Fruit fly (Drosophila melanogaster) whole organism, embryonic: ENCODE data around the gene CG17450.

Experiments used
- Abd-B ChIP-seq: fragments of 200-800 bp; sonication (Bioruptor generic); optimal IDR thresholded peaks from 2 replicates; lab custom pipeline; 2018; ENCODE audit warnings: missing biosample characterization, mild to moderate bottlenecking, missing genetic modification characterization, moderate library complexity
- CG10147 ChIP-seq: fragments of 200-800 bp; sonication (Bioruptor generic); optimal IDR thresholded peaks from 2 replicates; lab custom pipeline; 2019; ENCODE audit warnings: missing biosample characterization, mild to moderate bottlenecking, missing genetic modification characterization, moderate library complexity
- CG10979 ChIP-seq: fragments of 200-800 bp; sonication (Bioruptor generic); optimal IDR thresholded peaks from 2 replicates; lab custom pipeline; 2018; ENCODE audit warnings: missing biosample characterization, mild to moderate bottlenecking, missing genetic modification characterization, moderate library complexity
- CG12219 ChIP-seq: fragments of 200-800 bp; sonication (Bioruptor generic); optimal IDR thresholded peaks from 3 replicates; lab custom pipeline; 2018; ENCODE audit warnings: missing biosample characterization, mild to moderate bottlenecking, missing genetic modification characterization
- CG15514 ChIP-seq: fragments of 200-800 bp; sonication (Bioruptor generic); optimal IDR thresholded peaks from 3 replicates; lab custom pipeline; 2017; ENCODE audit warnings: missing biosample characterization, missing genetic modification characterization, mild to moderate bottlenecking, moderate library complexity, missing genetic modification reagents
- CG17361 ChIP-seq: fragments of 200-800 bp; sonication (Bioruptor generic); IDR thresholded peaks from 3 replicates; pipeline ENCODE4 v1.3.6; 2022; ENCODE audit warnings: missing biosample characterization, missing genetic modification characterization
- CG1792 ChIP-seq: fragments of 200-800 bp; sonication (Bioruptor generic); optimal IDR thresholded peaks from 2 replicates; lab custom pipeline; 2016; ENCODE audit warnings: missing biosample characterization, missing genetic modification characterization
- CG18764 ChIP-seq: fragments of 200-800 bp; sonication (Bioruptor generic); optimal IDR thresholded peaks from 3 replicates; lab custom pipeline; 2016; ENCODE audit warnings: missing biosample characterization, missing genetic modification characterization
- CG31388 ChIP-seq: fragments of 200-800 bp; sonication (Bioruptor generic); optimal IDR thresholded peaks from 2 replicates; lab custom pipeline; 2016; ENCODE audit warnings: missing biosample characterization, missing genetic modification characterization
- CG31441 ChIP-seq: fragments of 200-800 bp; sonication (Bioruptor generic); IDR thresholded peaks from 2 replicates; pipeline ENCODE4 v1.3.6; 2022; ENCODE audit warnings: missing biosample characterization, missing genetic modification characterization
- CG34422 ChIP-seq: fragments of 200-800 bp; sonication (Bioruptor generic); IDR thresholded peaks from 3 replicates; pipeline ENCODE4 v1.3.6; 2022; ENCODE audit warnings: missing biosample characterization, missing genetic modification characterization
- CG4282 ChIP-seq: fragments of 200-800 bp; sonication (Bioruptor generic); optimal IDR thresholded peaks from 2 replicates; lab custom pipeline; 2016; ENCODE audit warnings: missing biosample characterization, missing genetic modification characterization
- CG4820 ChIP-seq: fragments of 200-800 bp; sonication (Bioruptor generic); optimal IDR thresholded peaks from 3 replicates; lab custom pipeline; 2016; ENCODE audit warnings: missing biosample characterization, missing genetic modification characterization
- CG6175 ChIP-seq: fragments of 200-800 bp; sonication (Bioruptor generic); IDR thresholded peaks from 3 replicates; pipeline ENCODE4 v1.3.6; 2022; ENCODE audit warnings: missing biosample characterization, missing genetic modification characterization
- CG6272 ChIP-seq: fragments of 200-800 bp; sonication (Bioruptor generic); IDR thresholded peaks from 2 replicates; pipeline ENCODE4 v1.3.6; 2022; ENCODE audit warnings: missing biosample characterization, missing genetic modification characterization
- CG7556 ChIP-seq: fragments of 200-800 bp; sonication (Bioruptor generic); optimal IDR thresholded peaks from 2 replicates; lab custom pipeline; 2017; ENCODE audit warnings: missing biosample characterization, mild to moderate bottlenecking, missing genetic modification characterization
- CG7786 ChIP-seq: fragments of 200-800 bp; sonication (Bioruptor generic); optimal IDR thresholded peaks from 2 replicates; lab custom pipeline; 2016; ENCODE audit warnings: missing biosample characterization, missing genetic modification characterization
- CG8388 ChIP-seq: fragments of 200-800 bp; sonication (Bioruptor generic); optimal IDR thresholded peaks from 2 replicates; lab custom pipeline; 2019; ENCODE audit warnings: missing biosample characterization, mild to moderate bottlenecking, missing genetic modification characterization, moderate library complexity
- CG8478 ChIP-seq: fragments of >200 bp; optimal IDR thresholded peaks from 2 replicates; lab custom pipeline; 2018
- CG9876 ChIP-seq: fragments of 200-800 bp; sonication (Bioruptor generic); optimal IDR thresholded peaks from 2 replicates; lab custom pipeline; 2016; ENCODE audit warnings: missing biosample characterization, missing genetic modification characterization
- Camta ChIP-seq: fragments of 200-800 bp; sonication (Bioruptor generic); optimal IDR thresholded peaks from 2 replicates; lab custom pipeline; 2016; ENCODE audit warnings: missing biosample characterization, missing genetic modification characterization
- Fer1 ChIP-seq: fragments of 200-800 bp; sonication (Bioruptor generic); optimal IDR thresholded peaks from 2 replicates; lab custom pipeline; 2017; ENCODE audit warnings: missing biosample characterization, mild to moderate bottlenecking, missing genetic modification characterization
- H15 ChIP-seq: fragments of 200-800 bp; sonication (Bioruptor generic); IDR thresholded peaks from 3 replicates; pipeline ENCODE4 v1.3.6; 2022; ENCODE audit warnings: missing biosample characterization, missing genetic modification characterization
- MBD-R2 ChIP-seq: fragments of 200-800 bp; sonication (Bioruptor generic); IDR thresholded peaks from 2 replicates; pipeline ENCODE4 v1.3.6; 2022; ENCODE audit warnings: missing biosample characterization, missing genetic modification characterization
- NFAT ChIP-seq: fragments of 200-800 bp; sonication (Bioruptor generic); IDR thresholded peaks from 2 replicates; pipeline ENCODE4 v1.3.6; 2022; ENCODE audit warnings: missing biosample characterization, missing genetic modification characterization
- al ChIP-seq: fragments of 200-800 bp; sonication (Bioruptor generic); IDR thresholded peaks from 2 replicates; pipeline ENCODE4 v1.3.6; 2022; ENCODE audit warnings: missing biosample characterization, missing genetic modification characterization
- ap ChIP-seq: fragments of 200-800 bp; sonication (Bioruptor generic); IDR thresholded peaks from 2 replicates; pipeline ENCODE4 v1.3.6; 2022; ENCODE audit warnings: missing biosample characterization, missing genetic modification characterization
- cg ChIP-seq: fragments of 200-800 bp; sonication (Bioruptor generic); optimal IDR thresholded peaks from 3 replicates; lab custom pipeline; 2019; ENCODE audit warnings: missing biosample characterization, mild to moderate bottlenecking, missing genetic modification characterization, moderate library complexity
- chm ChIP-seq: fragments of 200-800 bp; sonication (Bioruptor generic); IDR thresholded peaks from 2 replicates; pipeline ENCODE4 v1.3.6; 2022; ENCODE audit warnings: missing biosample characterization, missing genetic modification characterization
- dimm ChIP-seq: fragments of 200-800 bp; sonication (Bioruptor generic); IDR thresholded peaks from 2 replicates; pipeline ENCODE4 v1.3.6; 2022; ENCODE audit warnings: missing biosample characterization, missing genetic modification characterization
- disco-r ChIP-seq: fragments of 200-800 bp; sonication (Bioruptor generic); optimal IDR thresholded peaks from 2 replicates; lab custom pipeline; 2016; ENCODE audit warnings: missing biosample characterization, missing genetic modification characterization
- emc ChIP-seq: fragments of 200-800 bp; sonication (Bioruptor generic); optimal IDR thresholded peaks from 2 replicates; lab custom pipeline; 2016; ENCODE audit warnings: missing biosample characterization, missing genetic modification characterization
- gsb-n ChIP-seq: fragments of 200-800 bp; sonication (Bioruptor generic); optimal IDR thresholded peaks from 3 replicates; lab custom pipeline; 2018; ENCODE audit warnings: missing biosample characterization, mild to moderate bottlenecking, missing genetic modification characterization
- nerfin-2 ChIP-seq: fragments of 200-800 bp; sonication (Bioruptor generic); IDR thresholded peaks from 2 replicates; pipeline ENCODE4 v1.3.6; 2022; ENCODE audit warnings: missing biosample characterization, missing genetic modification characterization; ENCODE audit not compliant: partially characterized antibody
- pb ChIP-seq: fragments of 200-800 bp; sonication (Bioruptor generic); optimal IDR thresholded peaks from 3 replicates; lab custom pipeline; 2016; ENCODE audit warnings: missing biosample characterization, missing genetic modification characterization
- pho ChIP-seq: fragments of 200-800 bp; sonication (Bioruptor generic); optimal IDR thresholded peaks from 2 replicates; lab custom pipeline; 2016; ENCODE audit warnings: missing biosample characterization, missing genetic modification characterization
- pnt ChIP-seq: fragments of 200-800 bp; sonication (Bioruptor generic); optimal IDR thresholded peaks from 3 replicates; lab custom pipeline; 2016; ENCODE audit warnings: missing biosample characterization, missing genetic modification characterization
- row ChIP-seq: fragments of 200-800 bp; sonication (Bioruptor generic); IDR thresholded peaks from 3 replicates; pipeline ENCODE4 v1.3.6; 2022; ENCODE audit warnings: missing biosample characterization, missing genetic modification characterization
- sc ChIP-seq, 3 experiments: fragments of >200 bp in 2 of 3; fragments of 200-800 bp in 1 of 3; sonication (Bioruptor generic) in 1 of 3; optimal IDR thresholded peaks; 2 replicates in 2 of 3; 3 replicates in 1 of 3; lab custom pipeline; 2017; ENCODE audit warnings: mild to moderate bottlenecking in 1 of 3, missing biosample characterization in 1 of 3, missing genetic modification characterization in 1 of 3, missing genetic modification reagents in 1 of 3
- stwl ChIP-seq: fragments of 200-800 bp; sonication (Bioruptor generic); optimal IDR thresholded peaks from 3 replicates; lab custom pipeline; 2018; ENCODE audit warnings: missing biosample characterization, mild to moderate bottlenecking, missing genetic modification characterization, moderate library complexity
- tll ChIP-seq, 2 experiments: fragments of 200-800 bp in 1 of 2; fragments of >200 bp in 1 of 2; sonication (Bioruptor generic) in 1 of 2; optimal IDR thresholded peaks; 2 replicates each; lab custom pipeline; 2017 to 2019; ENCODE audit warnings: missing biosample characterization in 2 of 2, missing genetic modification characterization in 2 of 2, mild to moderate bottlenecking in 1 of 2, moderate library complexity in 1 of 2
- trem ChIP-seq: fragments of 200-800 bp; optimal IDR thresholded peaks from 3 replicates; lab custom pipeline; 2019; ENCODE audit warnings: missing biosample characterization, mild to moderate bottlenecking, missing genetic modification characterization, moderate library complexity
- tx ChIP-seq: fragments of 200-800 bp; sonication (Bioruptor generic); optimal IDR thresholded peaks from 2 replicates; lab custom pipeline; 2016; ENCODE audit warnings: missing biosample characterization, missing genetic modification characterization
- wor ChIP-seq: fragments of 200-800 bp; sonication (Bioruptor generic); IDR thresholded peaks from 2 replicates; pipeline ENCODE4 v1.3.6; 2022; ENCODE audit warnings: missing biosample characterization, missing genetic modification characterization
- zen2 ChIP-seq: fragments of 200-800 bp; sonication (Bioruptor generic); IDR thresholded peaks from 3 replicates; pipeline ENCODE4 v1.3.6; 2022; ENCODE audit warnings: missing biosample characterization, missing genetic modification characterization; ENCODE audit not compliant: partially characterized antibody
- zfh1 ChIP-seq: fragments of 200-800 bp; sonication (Bioruptor generic); IDR thresholded peaks from 3 replicates; pipeline ENCODE4 v1.3.6; 2022; ENCODE audit warnings: missing biosample characterization, missing genetic modification characterization

Gene CG17450

dm6 chrX:21631452-21631851 lies 22.7 kb upstream of the CG17450 start (continued):
- peak; percentile 52 for TF ChIP-seq CG7786 (GFP tag; lab: Kevin White, UChicago)
- TF ChIP-seq pb (GFP tag; lab: Kevin White, UChicago): peak; percentile 45
- TF ChIP-seq dimm (GFP tag; lab: Robert Waterston, UW): no peak
- peak; percentile 9 for TF ChIP-seq CG15514 (GFP tag; lab: Kevin White, UChicago)
- no peak for TF ChIP-seq CG6175 (GFP tag; lab: Robert Waterston, UW)
- peak; percentile 87 for TF ChIP-seq CG10979 (tag; lab: Kevin White, UChicago)
- no peak for TF ChIP-seq CG6272 (GFP tag; lab: Robert Waterston, UW)
- peak; percentile 67 for TF ChIP-seq gsb-n
- peak; percentile 56 for TF ChIP-seq Abd-B (GFP tag; lab: Kevin White, UChicago)
- TF ChIP-seq pnt (GFP tag; lab: Kevin White, UChicago): peak; percentile 67
- TF ChIP-seq CG31388 (GFP tag; lab: Kevin White, UChicago): no peak
- TF ChIP-seq trem (tag; lab: Kevin White, UChicago): peak; percentile 74
- TF ChIP-seq NFAT: no peak
- peak; percentile 48 for TF ChIP-seq disco-r (GFP tag; lab: Kevin White, UChicago)
- no peak for TF ChIP-seq CG8478 (lab: Kevin White, UChicago)
- no peak for TF ChIP-seq al (GFP tag; lab: Robert Waterston, UW)
- TF ChIP-seq tx (GFP tag; lab: Kevin White, UChicago): peak; percentile 48
- peak; percentile 6 for TF ChIP-seq emc (GFP tag; lab: Kevin White, UChicago)
- TF ChIP-seq Camta (GFP tag; lab: Kevin White, UChicago): peak; percentile 49
- peak; percentile 41 for TF ChIP-seq pho (GFP tag; lab: Kevin White, UChicago)
- peak; percentile 73 for TF ChIP-seq CG8388
- no peak; the same call in 1 of the 3 replicates for TF ChIP-seq CG34422
- no peak for TF ChIP-seq H15 (GFP tag; lab: Robert Waterston, UW)
- peak; percentile 87 for TF ChIP-seq row (GFP tag; lab: Robert Waterston, UW)
- TF ChIP-seq CG31441 (GFP tag; lab: Robert Waterston, UW): peak; percentile 77
- TF ChIP-seq zfh1 (GFP tag; lab: Robert Waterston, UW): no peak
- TF ChIP-seq wor (GFP tag; lab: Robert Waterston, UW): peak; percentile 55; the same call in 1 of the 2 replicates
- TF ChIP-seq MBD-R2 (GFP tag; lab: Robert Waterston, UW): peak; percentile 40; the same call in 1 of the 2 replicates
- TF ChIP-seq ap (GFP tag; lab: Robert Waterston, UW): no peak; the same call in 1 of the 2 replicates
- TF ChIP-seq CG18764: peak; percentile 57
- peak; percentile 54 for TF ChIP-seq Fer1 (GFP tag; lab: Kevin White, UChicago)
- no peak for TF ChIP-seq sc (optimal IDR thresholded peaks at IDR 0.05; lab: Kevin White, UChicago)
- TF ChIP-seq sc (GFP tag; optimal IDR thresholded peaks at IDR 0.05; lab: Kevin White, UChicago): peak; percentile 51
- peak; percentile 74 for TF ChIP-seq CG4820 (GFP tag; lab: Kevin White, UChicago)
- TF ChIP-seq CG12219 (GFP tag; lab: Kevin White, UChicago): peak; percentile 76
- no peak for TF ChIP-seq CG4282 (GFP tag; lab: Kevin White, UChicago)
- peak; percentile 70; the same call in 2 of the 3 replicates for TF ChIP-seq CG17361 (GFP tag; lab: Robert Waterston, UW)
- TF ChIP-seq stwl: peak; percentile 14
- no peak for TF ChIP-seq tll (GFP tag; optimal IDR thresholded peaks at IDR 0.05; lab: Kevin White, UChicago)
- peak; percentile 42; the same call in 1 of the 2 replicates for TF ChIP-seq chm (GFP tag; lab: Robert Waterston, UW)
- no peak for TF ChIP-seq nerfin-2
- peak; percentile 67 for TF ChIP-seq CG7556
- TF ChIP-seq cg (GFP tag; lab: Kevin White, UChicago): no peak
- TF ChIP-seq CG10147: peak; percentile 36
- no peak for TF ChIP-seq zen2 (GFP tag; lab: Robert Waterston, UW)
- no peak for TF ChIP-seq CG9876 (GFP tag; lab: Kevin White, UChicago)
- no peak for TF ChIP-seq CG1792 (GFP tag; lab: Kevin White, UChicago)
